Worm (Caenorhabditis elegans): ENCODE data around the gene enri-2.

DNA sequence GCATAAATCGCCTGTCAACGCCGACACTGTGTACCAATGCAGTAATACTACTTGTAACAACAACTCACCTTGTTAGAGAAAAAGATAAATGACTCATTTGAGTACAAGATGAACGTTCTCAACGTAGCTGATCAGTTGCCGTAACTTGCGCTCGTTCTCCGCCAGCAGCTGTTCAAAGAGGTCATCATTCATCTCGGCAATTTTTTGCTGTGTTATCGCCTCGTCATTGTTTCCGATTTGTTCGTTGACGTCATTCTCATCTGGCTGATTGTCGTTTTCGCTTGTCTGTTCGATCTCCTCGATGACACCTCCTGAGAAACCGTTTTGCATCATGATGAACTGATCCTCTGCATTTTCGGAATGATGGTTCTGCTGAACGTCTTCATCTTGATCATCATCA is 42.4 kb upstream of the enri-2 start:
- no peak for TF ChIP-seq skn-1 (tag; optimal IDR thresholded peaks at IDR 0.05)
- no peak for TF ChIP-seq snpc-4 (tag; optimal IDR thresholded peaks at IDR 0.05)
- TF ChIP-seq egl-5 (tag; optimal IDR thresholded peaks at IDR 0.05) = no peak
- TF ChIP-seq nfya-1 (tag; optimal IDR thresholded peaks at IDR 0.05; ENCODE audit: insufficient read depth) = no peak
- TF ChIP-seq nhr-67 (tag; optimal IDR thresholded peaks at IDR 0.05) = no peak
- no peak for TF ChIP-seq fos-1 (tag; optimal IDR thresholded peaks at IDR 0.05)
- no peak for TF ChIP-seq ama-1 (optimal IDR thresholded peaks at IDR 0.05)
- no peak for TF ChIP-seq nhr-11 (tag; optimal IDR thresholded peaks at IDR 0.05)
- TF ChIP-seq pqm-1 (tag; optimal IDR thresholded peaks at IDR 0.05) = no peak
- no peak for TF ChIP-seq aly-2 (tag; optimal IDR thresholded peaks at IDR 0.05)

All from whole organism, L3 larva.